Worm (Caenorhabditis elegans): ENCODE data around the gene nbs-1.

nbs-1 gene

DNA sequence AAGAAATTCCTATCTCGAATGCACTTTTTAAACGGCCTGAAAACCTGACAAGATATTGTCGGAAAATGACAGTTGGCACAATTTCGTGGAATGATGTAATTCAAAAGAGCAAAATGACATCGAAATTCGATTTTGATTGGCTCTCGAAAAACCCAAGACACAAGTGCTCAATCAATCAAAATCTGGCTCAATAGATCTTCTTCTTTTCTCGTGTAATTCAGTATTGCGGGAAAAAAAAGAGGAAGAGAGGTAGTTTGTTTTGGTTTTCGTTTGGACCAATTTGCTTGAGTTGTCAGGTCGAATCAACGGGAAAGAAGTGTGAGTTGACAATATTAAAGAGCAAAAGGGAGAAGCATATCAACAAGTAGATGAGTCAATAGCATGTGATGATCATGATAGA, 39.5 kb upstream of the nbs-1 start (continued):
- peak; percentile 39 for TF ChIP-seq lin-39 (tag; optimal IDR thresholded peaks at IDR 0.05)
- TF ChIP-seq lsy-2 (tag; optimal IDR thresholded peaks at IDR 0.05), result peak; percentile 31 to 57
- TF ChIP-seq C16A3.4 (tag; optimal IDR thresholded peaks at IDR 0.05), result no peak
- TF ChIP-seq vab-15 (tag; optimal IDR thresholded peaks at IDR 0.05), result peak; percentile 22
- TF ChIP-seq efl-1 (optimal IDR thresholded peaks at IDR 0.05), result peak in 1 of 2 experiments; percentile 4
- peak in 1 of 2 experiments; percentile 85 for TF ChIP-seq efl-1 (GFP tag; optimal IDR thresholded peaks at IDR 0.05 in 1 of 2)
- no peak for TF ChIP-seq ceh-90 (tag; optimal IDR thresholded peaks at IDR 0.05)
- TF ChIP-seq elt-2 (tag; optimal IDR thresholded peaks at IDR 0.05), result peak; percentile 4
- no peak for TF ChIP-seq nhr-90 (tag; optimal IDR thresholded peaks at IDR 0.05; ENCODE audit: poor library complexity)
- no peak for TF ChIP-seq dsc-1 (tag; optimal IDR thresholded peaks at IDR 0.05)
- no peak for TF ChIP-seq snpc-4 (tag; optimal IDR thresholded peaks at IDR 0.05)
- peak in 1 of 2 experiments; percentile 13 for TF ChIP-seq lin-35 (GFP tag; optimal IDR thresholded peaks at IDR 0.05)
- no peak for TF ChIP-seq unc-130 (tag; optimal IDR thresholded peaks at IDR 0.05)
- no peak for TF ChIP-seq ztf-4 (tag; optimal IDR thresholded peaks at IDR 0.05)
- no peak for TF ChIP-seq ama-1 (optimal IDR thresholded peaks at IDR 0.05)
- no peak for TF ChIP-seq fkh-4 (tag; optimal IDR thresholded peaks at IDR 0.05; ENCODE audit: borderline replicate concordance)
- TF ChIP-seq skn-1 (tag; optimal IDR thresholded peaks at IDR 0.05), result no peak
- no peak for TF ChIP-seq mef-2 (tag; optimal IDR thresholded peaks at IDR 0.05)
- no peak for TF ChIP-seq irx-1 (tag; optimal IDR thresholded peaks at IDR 0.05)
- TF ChIP-seq fos-1 (tag; optimal IDR thresholded peaks at IDR 0.05), result no peak
- no peak for TF ChIP-seq pag-3 (tag; optimal IDR thresholded peaks at IDR 0.05; ENCODE audit: borderline replicate concordance, insufficient read depth)
- TF ChIP-seq mdl-1 (tag; optimal IDR thresholded peaks at IDR 0.05), result no peak

DNA sequence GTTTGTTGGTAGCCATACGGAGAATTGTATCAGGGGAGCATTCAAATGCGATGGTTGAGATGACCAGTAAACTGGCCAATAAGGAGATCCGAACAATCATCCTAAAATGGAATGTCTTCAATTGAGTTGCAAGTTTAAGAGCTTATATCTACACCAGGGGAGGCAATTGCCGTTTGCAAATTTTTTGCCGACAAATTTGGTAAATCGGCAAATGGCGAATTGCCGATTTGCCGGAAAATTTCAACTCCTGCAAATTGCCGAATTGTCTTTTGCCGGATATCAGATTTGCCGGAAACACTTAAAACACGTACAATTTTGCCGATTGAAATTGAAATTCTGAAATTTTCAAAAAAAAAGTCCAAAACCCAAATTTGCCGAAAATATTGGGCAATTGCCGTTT, 38.5 kb upstream of the nbs-1 start, which contains the start of gene F40F8.5:
Gene F40F8.5, minus strand, starts transcription at position 101 of the 400 bp plus-strand sequence.
- no peak for TF ChIP-seq lin-35 (GFP tag; optimal IDR thresholded peaks at IDR 0.05)
- no peak for TF ChIP-seq blmp-1 (tag; optimal IDR thresholded peaks at IDR 0.05)
- no peak for TF ChIP-seq xbp-1 (tag; optimal IDR thresholded peaks at IDR 0.05)
- TF ChIP-seq nhr-85 (tag), result no peak
- no peak for TF ChIP-seq nhr-77 (tag; optimal IDR thresholded peaks at IDR 0.05)
- TF ChIP-seq mep-1 (tag; optimal IDR thresholded peaks at IDR 0.05), result no peak
- TF ChIP-seq egl-27 (tag; optimal IDR thresholded peaks at IDR 0.05), result no peak
- no peak for TF ChIP-seq snu-23 (GFP tag; optimal IDR thresholded peaks at IDR 0.05)
- no peak for TF ChIP-seq C16A3.4 (tag; optimal IDR thresholded peaks at IDR 0.05)
- TF ChIP-seq pag-3 (tag; optimal IDR thresholded peaks at IDR 0.05; ENCODE audit: borderline replicate concordance, insufficient read depth), result no peak
- TF ChIP-seq mef-2 (tag; optimal IDR thresholded peaks at IDR 0.05), result no peak
- no peak for TF ChIP-seq nhr-47 (tag; optimal IDR thresholded peaks at IDR 0.05)
- no peak for TF ChIP-seq aly-2 (tag; optimal IDR thresholded peaks at IDR 0.05)
- no peak for TF ChIP-seq lir-3 (tag; optimal IDR thresholded peaks at IDR 0.05; ENCODE audit: poor library complexity)

DNA sequence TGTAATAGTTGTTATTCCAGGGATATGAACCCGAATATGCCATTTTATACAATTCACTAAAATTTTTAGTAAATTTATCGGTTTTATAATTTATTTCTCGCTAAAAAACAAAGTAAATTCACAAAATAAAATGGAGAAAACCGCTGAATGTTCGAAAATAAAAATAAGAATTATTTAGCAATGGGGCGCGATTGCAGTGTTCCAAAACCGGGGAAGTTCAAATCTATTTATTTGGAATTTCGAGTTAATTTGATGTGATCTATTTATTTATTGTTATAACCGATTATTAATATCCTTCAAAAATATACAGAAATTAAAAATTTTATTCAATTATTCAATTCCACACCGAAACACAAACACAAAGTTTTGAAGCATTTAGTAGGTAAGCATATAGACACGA, 36.3 kb upstream of the nbs-1 start, which contains the start of gene F40F8.11:
Gene F40F8.11, minus strand, starts transcription at position 49 of the 400 bp plus-strand sequence.
- peak; percentile 39 for TF ChIP-seq nhr-20 (tag; optimal IDR thresholded peaks at IDR 0.05)
- peak; percentile 66 to 78 for TF ChIP-seq lsy-2 (tag; optimal IDR thresholded peaks at IDR 0.05)
- TF ChIP-seq sptf-1 (tag; optimal IDR thresholded peaks at IDR 0.05), result no peak
- TF ChIP-seq efl-1 (optimal IDR thresholded peaks at IDR 0.05), result peak; percentile 49 to 88
- peak; percentile 90 to 99 for TF ChIP-seq efl-1 (GFP tag; optimal IDR thresholded peaks at IDR 0.05 in 1 of 2)
- TF ChIP-seq nhr-237 (tag; optimal IDR thresholded peaks at IDR 0.05), result no peak
- no peak for TF ChIP-seq alr-1 (tag; optimal IDR thresholded peaks at IDR 0.05; ENCODE audit: borderline replicate concordance)
- TF ChIP-seq mab-9 (GFP tag; IDR thresholded peaks at IDR 0.05), result no peak
- TF ChIP-seq isw-1 (GFP tag; IDR thresholded peaks at IDR 0.05), result 0 out of 2 replicates have a peak, but pooled peaks have one; percentile 1
- TF ChIP-seq rnt-1 (tag; optimal IDR thresholded peaks at IDR 0.05), result peak; percentile 24
- no peak for TF ChIP-seq ama-1 (optimal IDR thresholded peaks at IDR 0.05)
- TF ChIP-seq ces-1 (GFP tag; optimal IDR thresholded peaks at IDR 0.05), result no peak
- no peak for TF ChIP-seq fkh-10 (GFP tag; optimal IDR thresholded peaks at IDR 0.05)
- TF ChIP-seq Y116A8C.19 (tag; optimal IDR thresholded peaks at IDR 0.05; ENCODE audit: borderline replicate concordance), result no peak
- peak; percentile 89 to 95 for TF ChIP-seq lin-35 (GFP tag; optimal IDR thresholded peaks at IDR 0.05)
- TF ChIP-seq egl-27 (tag; optimal IDR thresholded peaks at IDR 0.05), result no peak
- TF ChIP-seq elt-2 (tag; optimal IDR thresholded peaks at IDR 0.05), result peak; percentile 22
- peak; percentile 43 for TF ChIP-seq lin-14 (GFP tag; optimal IDR thresholded peaks at IDR 0.05)
- TF ChIP-seq aha-1 (tag; optimal IDR thresholded peaks at IDR 0.05), result no peak
- TF ChIP-seq fkh-8 (tag; optimal IDR thresholded peaks at IDR 0.05), result no peak
- TF ChIP-seq lin-13 (GFP tag; optimal IDR thresholded peaks at IDR 0.05), result no peak
- TF ChIP-seq mdl-1 (tag; optimal IDR thresholded peaks at IDR 0.05), result no peak
- no peak for TF ChIP-seq pag-3 (tag; optimal IDR thresholded peaks at IDR 0.05; ENCODE audit: borderline replicate concordance, insufficient read depth)
- TF ChIP-seq pqm-1 (tag; optimal IDR thresholded peaks at IDR 0.05), result no peak
- TF ChIP-seq mep-1 (tag; optimal IDR thresholded peaks at IDR 0.05), result peak; percentile 56
- TF ChIP-seq zip-4 (GFP tag; optimal IDR thresholded peaks at IDR 0.05), result no peak
- no peak for TF ChIP-seq elt-3 (tag; optimal IDR thresholded peaks at IDR 0.05)
- TF ChIP-seq lir-3 (tag; optimal IDR thresholded peaks at IDR 0.05; ENCODE audit: poor library complexity), result peak; percentile 2
